Fruit fly (Drosophila melanogaster): ENCODE data around the gene CG9356.
A peak's percentile ranks its signal among the peaks of the same experiment; 100 is the strongest.

Gene CG9356

DNA sequence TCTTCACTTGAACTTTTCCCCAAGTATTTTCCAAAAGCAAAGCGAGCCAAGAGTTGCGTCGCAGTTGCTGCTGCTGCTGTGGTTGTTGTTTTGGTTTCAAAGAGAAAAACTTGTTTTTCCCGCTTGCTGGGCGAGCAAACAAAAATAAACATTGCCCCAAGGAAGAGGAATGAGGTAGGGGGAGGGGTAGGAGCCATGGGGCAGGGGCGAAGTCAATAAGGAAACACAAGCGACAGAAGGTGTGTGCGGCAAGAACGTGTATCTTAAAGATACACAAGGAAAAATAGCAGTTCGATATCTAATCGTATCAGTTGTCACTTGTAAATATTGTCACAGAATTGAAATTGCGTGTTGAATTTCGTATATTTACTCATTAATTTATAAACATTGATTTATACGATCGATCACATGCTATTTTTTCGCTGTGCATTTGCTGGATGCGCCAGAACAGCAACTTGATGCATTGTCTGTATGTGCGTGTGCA lies 10.5 kb downstream of the CG9356 start (continued):
- TF ChIP-seq Sox15 (GFP tag; optimal IDR thresholded peaks at IDR 0.05) (peak; percentile 70), dsx (GFP tag; optimal IDR thresholded peaks at IDR 0.05; ENCODE audit: poor library complexity, severe bottlenecking) (peak; percentile 96), CG6808 (GFP tag; optimal IDR thresholded peaks at IDR 0.05) (peak; percentile 97), CG8632 (GFP tag; optimal IDR thresholded peaks at IDR 0.05) (peak; percentile 91), Eip75B (GFP tag; optimal IDR thresholded peaks at IDR 0.05) (peak; percentile 94), CG3919 (GFP tag; optimal IDR thresholded peaks at IDR 0.05) (peak; percentile 98), CG8119 (GFP tag; IDR thresholded peaks at IDR 0.05) (peak; percentile 95), CG7368 (GFP tag; optimal IDR thresholded peaks at IDR 0.05) (peak; percentile 93), net (GFP tag; optimal IDR thresholded peaks at IDR 0.05) (peak; percentile 93), fkh (GFP tag; optimal IDR thresholded peaks at IDR 0.05) (peak; percentile 93), CG32006 (GFP tag; optimal IDR thresholded peaks at IDR 0.05) (peak; percentile 95), CG9139 (GFP tag; optimal IDR thresholded peaks at IDR 0.05) (peak; percentile 94), spab (GFP tag; optimal IDR thresholded peaks at IDR 0.05) (peak; percentile 96), CG3032 (tag; optimal IDR thresholded peaks at IDR 0.05) (peak; percentile 98), CG34406 (GFP tag; optimal IDR thresholded peaks at IDR 0.05) (peak; percentile 89), CG15336 (GFP tag; IDR thresholded peaks at IDR 0.05) (peak; percentile 96)

DNA sequence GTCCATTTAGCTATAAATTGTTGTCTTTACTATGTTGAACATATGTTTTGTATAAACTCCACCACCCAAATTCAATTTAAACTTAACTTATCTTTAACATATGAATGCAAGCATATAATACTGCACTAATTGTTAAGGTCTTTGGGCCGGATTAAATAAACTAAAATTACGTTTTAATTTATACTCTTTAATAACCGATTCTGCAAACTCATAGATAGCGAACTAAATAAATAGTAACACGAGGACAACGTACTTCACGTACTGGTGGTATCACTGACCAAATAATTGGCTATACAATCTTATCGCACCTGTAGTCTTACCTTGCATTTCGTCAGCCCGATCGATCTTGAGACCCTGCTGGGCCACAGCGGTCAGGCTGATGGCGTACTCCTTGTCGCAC lies 11.6 kb downstream of the CG9356 start:
- TF ChIP-seq CG6792 (GFP tag; optimal IDR thresholded peaks at IDR 0.05) (no peak), CG4318 (GFP tag; optimal IDR thresholded peaks at IDR 0.05) (no peak), eg (GFP tag; IDR thresholded peaks at IDR 0.05) (no peak), CG34406 (GFP tag; optimal IDR thresholded peaks at IDR 0.05) (no peak), fd85E (GFP tag; optimal IDR thresholded peaks at IDR 0.05) (no peak), spab (GFP tag; optimal IDR thresholded peaks at IDR 0.05) (no peak), fkh (GFP tag; optimal IDR thresholded peaks at IDR 0.05) (no peak), Gug (GFP tag; IDR thresholded peaks at IDR 0.05) (no peak), CG6276 (GFP tag; optimal IDR thresholded peaks at IDR 0.05) (no peak), acj6 (GFP tag; optimal IDR thresholded peaks at IDR 0.05) (no peak), CG6163 (GFP tag; IDR thresholded peaks at IDR 0.05) (no peak), svp (GFP tag) (no peak), Sox102F (GFP tag; optimal IDR thresholded peaks at IDR 0.05) (no peak), Hr38 (GFP tag; optimal IDR thresholded peaks at IDR 0.05) (no peak), CG15336 (GFP tag; IDR thresholded peaks at IDR 0.05) (no peak), vri (GFP tag; optimal IDR thresholded peaks at IDR 0.05) (no peak)

DNA sequence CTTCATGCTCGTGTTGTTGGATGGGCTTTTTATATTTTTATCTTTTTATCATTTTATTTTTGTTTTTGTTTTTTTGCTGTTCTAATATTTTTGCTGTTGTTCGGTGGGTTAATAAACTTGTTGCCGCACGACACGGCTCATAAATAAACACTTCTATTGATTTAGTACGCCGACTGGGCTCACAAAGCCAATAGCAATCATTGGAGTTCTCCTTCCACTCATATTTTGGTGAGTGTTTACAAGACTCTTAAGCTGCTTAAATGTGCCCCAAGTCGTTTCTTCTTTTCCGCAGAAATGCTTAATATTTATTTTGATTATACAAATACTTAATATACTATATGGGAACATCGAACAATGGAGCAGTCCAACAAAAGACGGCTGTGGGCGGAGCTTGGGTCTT lies 13.9 kb downstream of the CG9356 start:
- peak; percentile 93 for TF ChIP-seq fkh (GFP tag; optimal IDR thresholded peaks at IDR 0.05)
- TF ChIP-seq CG32006 (GFP tag; optimal IDR thresholded peaks at IDR 0.05) = no peak
- TF ChIP-seq cyc (GFP tag; optimal IDR thresholded peaks at IDR 0.05) = no peak

DNA sequence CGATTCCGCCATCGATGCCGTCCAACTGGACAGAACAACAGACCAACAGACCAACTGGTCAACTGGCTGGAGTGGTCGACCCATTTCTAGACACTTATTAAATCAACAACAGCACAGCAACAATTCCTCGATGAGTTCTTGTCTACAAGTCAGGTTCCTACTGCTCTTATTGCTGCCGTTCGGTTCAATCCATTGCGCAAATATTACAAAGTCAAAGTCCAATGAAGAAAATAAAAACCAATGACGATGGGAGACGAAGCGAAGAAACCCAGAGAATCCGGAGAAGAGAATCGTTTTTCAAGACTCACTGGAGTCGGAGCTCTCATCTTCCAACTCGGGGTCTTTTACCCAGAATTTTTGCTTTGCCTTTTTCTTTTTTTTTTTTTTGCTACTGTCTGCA lies 15.1 kb downstream of the CG9356 start:
- TF ChIP-seq OdsH (GFP tag; optimal IDR thresholded peaks at IDR 0.05) (no peak), CG1621 (tag; optimal IDR thresholded peaks at IDR 0.05) (peak; percentile 65), CG9139 (GFP tag; optimal IDR thresholded peaks at IDR 0.05) (peak; percentile 75), CG6808 (GFP tag; optimal IDR thresholded peaks at IDR 0.05) (peak; percentile 88), Hr39 (GFP tag; optimal IDR thresholded peaks at IDR 0.05) (no peak), CG6163 (GFP tag; IDR thresholded peaks at IDR 0.05) (peak; percentile 57; the same call in 2 of the 3 replicates), CG15336 (GFP tag; IDR thresholded peaks at IDR 0.05) (peak; percentile 41; the same call in 1 of the 2 replicates), CG32006 (GFP tag; optimal IDR thresholded peaks at IDR 0.05) (peak; percentile 10), Ets96B (tag; optimal IDR thresholded peaks at IDR 0.05) (peak; percentile 42), dac (GFP tag; optimal IDR thresholded peaks at IDR 0.05) (no peak), Hr4 (GFP tag; optimal IDR thresholded peaks at IDR 0.05) (no peak), CG6792 (GFP tag; optimal IDR thresholded peaks at IDR 0.05) (no peak), CG8119 (GFP tag; IDR thresholded peaks at IDR 0.05) (peak; percentile 63; the same call in 1 of the 3 replicates), Met (GFP tag; optimal IDR thresholded peaks at IDR 0.05) (no peak), CG11294 (GFP tag; IDR thresholded peaks at IDR 0.05) (no peak), Eip75B (GFP tag; optimal IDR thresholded peaks at IDR 0.05) (no peak), eg (GFP tag; IDR thresholded peaks at IDR 0.05) (peak; percentile 40; the same call in 1 of the 3 replicates), fd59A (GFP tag; optimal IDR thresholded peaks at IDR 0.05) (no peak), Sox15 (GFP tag; optimal IDR thresholded peaks at IDR 0.05) (no peak), lz (GFP tag; optimal IDR thresholded peaks at IDR 0.05) (no peak), CG16779 (tag; optimal IDR thresholded peaks at IDR 0.05) (peak; percentile 66), Ets21C (GFP tag; optimal IDR thresholded peaks at IDR 0.05) (no peak), fd85E (GFP tag; optimal IDR thresholded peaks at IDR 0.05) (no peak), CG10631 (GFP tag; optimal IDR thresholded peaks at IDR 0.05) (no peak), fkh (GFP tag; optimal IDR thresholded peaks at IDR 0.05) (no peak), Hr38 (GFP tag; optimal IDR thresholded peaks at IDR 0.05) (no peak), Smox (GFP tag; optimal IDR thresholded peaks at IDR 0.05) (no peak), cyc (GFP tag; optimal IDR thresholded peaks at IDR 0.05) (no peak), Eip78C (GFP tag) (peak; percentile 24), CG8632 (GFP tag; optimal IDR thresholded peaks at IDR 0.05) (no peak), CG3919 (GFP tag; optimal IDR thresholded peaks at IDR 0.05) (no peak), spab (GFP tag; optimal IDR thresholded peaks at IDR 0.05) (peak; percentile 76)

All from whole organism, prepupa.